Worm (Caenorhabditis elegans) whole organism, L4/young adult: ENCODE measurements around the gene F45D3.1.

Experiments used
- dao-5 ChIP-seq: sonication (generic microtip); optimal IDR thresholded peaks from 2 replicates; lab custom pipeline; 2016; ENCODE audit warnings: missing genotype, missing genetic modification characterization, moderate library complexity, missing compliant biosample characterization
- him-1 ChIP-seq: sonication (generic microtip); optimal IDR thresholded peaks from 2 replicates; lab custom pipeline; 2016; ENCODE audit warnings: missing genotype, missing genetic modification reagents, missing genetic modification characterization, missing compliant biosample characterization

- TF ChIP-seq him-1 (tag; lab: Kevin White, UChicago), result no peak
- no peak for TF ChIP-seq dao-5
Observed at ce11 chrV:12512773-12513172, 14.1 kb upstream of the F45D3.1 start, which contains the start of the genes T28H10.2 and lgmn-1.
